Fruit fly (Drosophila melanogaster) whole organism, embryonic: ENCODE measurements around the gene CG43345.

Experiments used
- CG10147 ChIP-seq: fragments of 200-800 bp; sonication (Bioruptor generic); optimal IDR thresholded peaks from 2 replicates; lab custom pipeline; 2019; ENCODE audit warnings: missing biosample characterization, mild to moderate bottlenecking, missing genetic modification characterization, moderate library complexity
- CG11085 ChIP-seq: fragments of 200-800 bp; sonication (Bioruptor generic); IDR thresholded peaks from 2 replicates; pipeline ENCODE4 v1.3.6; 2022; ENCODE audit warnings: missing biosample characterization, missing genetic modification characterization
- CG12744 ChIP-seq: fragments of 200-800 bp; sonication (Bioruptor generic); optimal IDR thresholded peaks from 2 replicates; lab custom pipeline; 2016; ENCODE audit warnings: missing biosample characterization, missing genetic modification characterization
- CG13123 ChIP-seq: fragments of 200-800 bp; sonication (Bioruptor generic); optimal IDR thresholded peaks from 2 replicates; lab custom pipeline; 2016; ENCODE audit warnings: missing biosample characterization, missing genetic modification characterization
- CG15073 ChIP-seq: fragments of 200-800 bp; sonication (Bioruptor generic); optimal IDR thresholded peaks from 2 replicates; lab custom pipeline; 2016; ENCODE audit warnings: missing biosample characterization, missing genetic modification characterization
- CG16813 ChIP-seq: fragments of 200-800 bp; sonication (Bioruptor generic); IDR thresholded peaks from 3 replicates; pipeline ENCODE4 v1.3.6; 2022; ENCODE audit warnings: missing biosample characterization, missing genetic modification characterization; ENCODE audit not compliant: partially characterized antibody
- CG2678 ChIP-seq: fragments of 200-800 bp; sonication (Bioruptor generic); optimal IDR thresholded peaks from 3 replicates; lab custom pipeline; 2019; ENCODE audit warnings: missing biosample characterization, mild to moderate bottlenecking, missing genetic modification characterization, moderate library complexity
- CG32772 ChIP-seq: fragments of 200-800 bp; sonication (Bioruptor generic); IDR thresholded peaks from 2 replicates; pipeline ENCODE4 v1.3.6; 2022; ENCODE audit warnings: missing biosample characterization, missing genetic modification characterization
- CG42726 ChIP-seq: fragments of 200-800 bp; sonication (Bioruptor generic); IDR thresholded peaks from 2 replicates; pipeline ENCODE4 v1.3.6; 2022; ENCODE audit warnings: missing biosample characterization, missing genetic modification characterization; ENCODE audit not compliant: partially characterized antibody
- CG4730 ChIP-seq: fragments of 200-800 bp; sonication (Bioruptor generic); IDR thresholded peaks from 2 replicates; pipeline ENCODE4 v1.3.6; 2022; ENCODE audit warnings: missing biosample characterization, missing genetic modification characterization
- CG4854 ChIP-seq: fragments of 200-800 bp; sonication (Bioruptor generic); optimal IDR thresholded peaks from 2 replicates; lab custom pipeline; 2016; ENCODE audit warnings: missing biosample characterization, missing genetic modification characterization, inconsistent platforms
- CG5245 ChIP-seq: fragments of 200-800 bp; sonication (Bioruptor generic); optimal IDR thresholded peaks from 3 replicates; lab custom pipeline; 2016; ENCODE audit warnings: missing biosample characterization, missing genetic modification characterization
- CG5953 ChIP-seq: fragments of 200-800 bp; sonication (Bioruptor generic); IDR thresholded peaks from 2 replicates; pipeline ENCODE4 v1.3.6; 2022; ENCODE audit warnings: missing biosample characterization, missing genetic modification characterization
- CG6175 ChIP-seq: fragments of 200-800 bp; sonication (Bioruptor generic); IDR thresholded peaks from 3 replicates; pipeline ENCODE4 v1.3.6; 2022; ENCODE audit warnings: missing biosample characterization, missing genetic modification characterization
- CG6272 ChIP-seq: fragments of 200-800 bp; sonication (Bioruptor generic); IDR thresholded peaks from 2 replicates; pipeline ENCODE4 v1.3.6; 2022; ENCODE audit warnings: missing biosample characterization, missing genetic modification characterization
- CG6813 ChIP-seq: fragments of 200-800 bp; sonication (Bioruptor generic); optimal IDR thresholded peaks from 2 replicates; lab custom pipeline; 2017; ENCODE audit warnings: missing biosample characterization, missing genetic modification characterization, mild to moderate bottlenecking, moderate library complexity, missing genetic modification reagents
- CG7928 ChIP-seq: fragments of 200-800 bp; sonication (Bioruptor generic); optimal IDR thresholded peaks from 2 replicates; lab custom pipeline; 2017; ENCODE audit warnings: missing biosample characterization, mild to moderate bottlenecking, missing genetic modification characterization
- Chrac-16 ChIP-seq: fragments of 200-800 bp; sonication (Bioruptor generic); optimal IDR thresholded peaks from 3 replicates; lab custom pipeline; 2016; ENCODE audit warnings: missing biosample characterization, missing genetic modification characterization
- Fer1 ChIP-seq: fragments of 200-800 bp; sonication (Bioruptor generic); optimal IDR thresholded peaks from 2 replicates; lab custom pipeline; 2017; ENCODE audit warnings: missing biosample characterization, mild to moderate bottlenecking, missing genetic modification characterization
- Fer3 ChIP-seq: fragments of 200-800 bp; sonication (Bioruptor generic); optimal IDR thresholded peaks from 2 replicates; lab custom pipeline; 2018; ENCODE audit warnings: missing biosample characterization, mild to moderate bottlenecking, missing genetic modification characterization, moderate library complexity
- H15 ChIP-seq: fragments of 200-800 bp; sonication (Bioruptor generic); IDR thresholded peaks from 3 replicates; pipeline ENCODE4 v1.3.6; 2022; ENCODE audit warnings: missing biosample characterization, missing genetic modification characterization
- MESR4 ChIP-seq: fragments of 200-800 bp; sonication (Bioruptor generic); optimal IDR thresholded peaks from 2 replicates; lab custom pipeline; 2018; ENCODE audit warnings: missing biosample characterization, mild to moderate bottlenecking, missing genetic modification characterization, moderate library complexity
- Mad ChIP-seq: fragments of 200-800 bp; sonication (Bioruptor generic); optimal IDR thresholded peaks from 2 replicates; lab custom pipeline; 2016; ENCODE audit warnings: missing biosample characterization, missing genetic modification characterization
- NFAT ChIP-seq: fragments of 200-800 bp; sonication (Bioruptor generic); IDR thresholded peaks from 2 replicates; pipeline ENCODE4 v1.3.6; 2022; ENCODE audit warnings: missing biosample characterization, missing genetic modification characterization
- NK7.1 ChIP-seq: fragments of 200-800 bp; sonication (Bioruptor generic); optimal IDR thresholded peaks from 3 replicates; lab custom pipeline; 2016; ENCODE audit warnings: missing biosample characterization, missing genetic modification characterization
- Side ChIP-seq: fragments of 200-800 bp; sonication (Bioruptor generic); optimal IDR thresholded peaks from 2 replicates; lab custom pipeline; 2016; ENCODE audit warnings: missing biosample characterization, missing genetic modification characterization
- Xrp1 ChIP-seq: fragments of 200-800 bp; sonication (Bioruptor generic); IDR thresholded peaks from 2 replicates; pipeline ENCODE4 v1.3.6; 2022; ENCODE audit warnings: missing biosample characterization, missing genetic modification characterization
- ab ChIP-seq: fragments of 200-800 bp; sonication (Bioruptor generic); optimal IDR thresholded peaks from 2 replicates; lab custom pipeline; 2016; ENCODE audit warnings: missing biosample characterization, missing genetic modification characterization
- ac ChIP-seq: fragments of 200-800 bp; sonication (Bioruptor generic); optimal IDR thresholded peaks from 3 replicates; lab custom pipeline; 2017; ENCODE audit warnings: missing biosample characterization, mild to moderate bottlenecking, missing genetic modification characterization
- ato ChIP-seq: fragments of 200-800 bp; sonication (Bioruptor generic); IDR thresholded peaks from 2 replicates; pipeline ENCODE4 v1.3.6; 2022; ENCODE audit warnings: missing biosample characterization, missing genetic modification characterization; ENCODE audit not compliant: partially characterized antibody
- br ChIP-seq: fragments of >200 bp; optimal IDR thresholded peaks from 2 replicates; lab custom pipeline; 2017
- caup ChIP-seq: fragments of 200-800 bp; sonication (Bioruptor generic); optimal IDR thresholded peaks from 3 replicates; lab custom pipeline; 2017; ENCODE audit warnings: missing biosample characterization, mild to moderate bottlenecking, missing genetic modification characterization, moderate library complexity; ENCODE audit not compliant: severe bottlenecking
- dmrt99B ChIP-seq: fragments of 200-800 bp; sonication (Bioruptor generic); optimal IDR thresholded peaks from 2 replicates; lab custom pipeline; 2018; ENCODE audit warnings: missing biosample characterization, mild to moderate bottlenecking, missing genetic modification characterization, moderate library complexity
- ems ChIP-seq: fragments of 200-800 bp; sonication (Bioruptor generic); optimal IDR thresholded peaks from 3 replicates; lab custom pipeline; 2016; ENCODE audit warnings: missing biosample characterization, missing genetic modification characterization
- esg ChIP-seq: fragments of 200-800 bp; sonication (Bioruptor generic); conservative IDR thresholded peaks from 2 replicates; pipeline ENCODE4 v1.3.6; 2022; ENCODE audit warnings: missing biosample characterization, missing genetic modification characterization
- gce ChIP-seq: fragments of 200-800 bp; sonication (Bioruptor generic); IDR thresholded peaks from 3 replicates; pipeline ENCODE4 v1.3.6; 2022; ENCODE audit warnings: missing biosample characterization, missing genetic modification characterization
- gfzf ChIP-seq: fragments of 200-800 bp; sonication (Bioruptor generic); optimal IDR thresholded peaks from 2 replicates; lab custom pipeline; 2016; ENCODE audit warnings: missing biosample characterization, mild to moderate bottlenecking, missing genetic modification characterization, moderate library complexity
- lbe ChIP-seq: fragments of 200-800 bp; sonication (Bioruptor generic); optimal IDR thresholded peaks from 2 replicates; lab custom pipeline; 2016; ENCODE audit warnings: missing biosample characterization, mild to moderate bottlenecking, missing genetic modification characterization
- lola ChIP-seq, 3 experiments: fragments of >200 bp in 2 of 3; fragments of 200-800 bp in 1 of 3; sonication (Bioruptor generic) in 1 of 3; optimal IDR thresholded peaks; 2 replicates each; lab custom pipeline; 2017 to 2019; ENCODE audit warnings: missing biosample characterization in 3 of 3, missing genetic modification characterization in 3 of 3, mild to moderate bottlenecking in 1 of 3, moderate library complexity in 1 of 3
- nerfin-1 ChIP-seq: fragments of 200-800 bp; sonication (Bioruptor generic); optimal IDR thresholded peaks from 3 replicates; lab custom pipeline; 2019; ENCODE audit warnings: missing biosample characterization, mild to moderate bottlenecking, missing genetic modification characterization, moderate library complexity
- nerfin-2 ChIP-seq: fragments of 200-800 bp; sonication (Bioruptor generic); IDR thresholded peaks from 2 replicates; pipeline ENCODE4 v1.3.6; 2022; ENCODE audit warnings: missing biosample characterization, missing genetic modification characterization; ENCODE audit not compliant: partially characterized antibody
- odd ChIP-seq: fragments of 200-800 bp; sonication (Bioruptor generic); optimal IDR thresholded peaks from 2 replicates; lab custom pipeline; 2017; ENCODE audit warnings: missing biosample characterization, mild to moderate bottlenecking, missing genetic modification characterization
- peb ChIP-seq: fragments of 200-800 bp; sonication (Bioruptor generic); IDR thresholded peaks from 2 replicates; pipeline ENCODE4 v1.3.6; 2022; ENCODE audit warnings: missing biosample characterization, missing genetic modification characterization
- pnt ChIP-seq: fragments of 200-800 bp; sonication (Bioruptor generic); optimal IDR thresholded peaks from 3 replicates; lab custom pipeline; 2016; ENCODE audit warnings: missing biosample characterization, missing genetic modification characterization
- run ChIP-seq: fragments of 200-800 bp; sonication (Bioruptor generic); optimal IDR thresholded peaks from 3 replicates; lab custom pipeline; 2018; ENCODE audit warnings: missing biosample characterization, mild to moderate bottlenecking, missing genetic modification characterization
- sna ChIP-seq: fragments of 200-800 bp; sonication (Bioruptor generic); IDR thresholded peaks from 2 replicates; pipeline ENCODE4 v1.3.6; 2022; ENCODE audit warnings: missing biosample characterization, missing genetic modification characterization; ENCODE audit not compliant: partially characterized antibody
- tap ChIP-seq: fragments of 200-800 bp; optimal IDR thresholded peaks from 3 replicates; lab custom pipeline; 2019; ENCODE audit warnings: missing biosample characterization, mild to moderate bottlenecking, missing genetic modification characterization, moderate library complexity
- tio ChIP-seq: fragments of 200-800 bp; sonication (Bioruptor generic); optimal IDR thresholded peaks from 2 replicates; lab custom pipeline; 2017; ENCODE audit warnings: missing biosample characterization, missing genetic modification characterization, inconsistent platforms
- wor ChIP-seq: fragments of 200-800 bp; sonication (Bioruptor generic); IDR thresholded peaks from 2 replicates; pipeline ENCODE4 v1.3.6; 2022; ENCODE audit warnings: missing biosample characterization, missing genetic modification characterization
- zf30C ChIP-seq: fragments of 200-800 bp; sonication (Bioruptor generic); optimal IDR thresholded peaks from 3 replicates; lab custom pipeline; 2018; ENCODE audit warnings: missing biosample characterization, mild to moderate bottlenecking, missing genetic modification characterization

CG43345 gene

DNA sequence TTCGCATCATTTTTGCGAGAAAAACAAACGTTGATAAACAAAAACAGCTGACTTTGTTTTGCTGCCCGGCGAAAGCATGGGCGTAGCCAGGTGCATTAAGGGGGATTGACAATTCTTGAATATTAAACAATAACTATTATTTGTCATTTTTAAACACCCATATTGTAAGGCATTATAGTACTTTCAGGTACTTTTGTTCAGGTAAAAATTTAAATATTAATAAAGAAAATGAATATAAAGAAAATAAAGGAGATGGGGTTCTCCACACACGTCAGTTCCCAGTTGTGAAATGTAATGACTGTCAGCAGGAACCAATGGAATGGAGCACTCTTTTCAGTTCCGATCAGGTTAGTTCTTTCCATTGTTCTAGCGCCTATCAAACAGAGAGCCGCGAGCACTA is 9.8 kb downstream of the CG43345 start, which contains the start of the genes Coq3 and Pld3 (continued):
- TF ChIP-seq CG32772 (GFP tag; lab: Robert Waterston, UW) (peak; percentile 73), odd (GFP tag; lab: Kevin White, UChicago) (peak; percentile 77), Mad (GFP tag; lab: Kevin White, UChicago) (peak; percentile 80), CG12744 (GFP tag; lab: Kevin White, UChicago) (peak; percentile 63), zf30C (no peak), br (no peak), NK7.1 (GFP tag; lab: Kevin White, UChicago) (peak; percentile 0), CG10147 (GFP tag; lab: Kevin White, UChicago) (peak; percentile 76), sna (GFP tag; lab: Robert Waterston, UW) (no peak), pnt (peak; percentile 50), ab (GFP tag; lab: Kevin White, UChicago) (peak; percentile 30), CG2678 (tag; lab: Kevin White, UChicago) (peak; percentile 90), ac (GFP tag; lab: Kevin White, UChicago) (peak; percentile 47), Chrac-16 (GFP tag; lab: Kevin White, UChicago) (peak; percentile 76), H15 (GFP tag; lab: Robert Waterston, UW) (peak; percentile 70; the same call in 2 of the 3 replicates), CG16813 (GFP tag; lab: Robert Waterston, UW) (no peak), CG5953 (GFP tag; lab: Robert Waterston, UW) (peak; percentile 61; the same call in 1 of the 2 replicates), tap (tag; lab: Kevin White, UChicago) (peak; percentile 72), ems (GFP tag; lab: Kevin White, UChicago) (peak; percentile 71), CG7928 (GFP tag; lab: Kevin White, UChicago) (peak; percentile 41), tio (GFP tag; lab: Kevin White, UChicago) (peak; percentile 77), CG6813 (GFP tag; lab: Kevin White, UChicago) (peak; percentile 68), Fer1 (GFP tag; lab: Kevin White, UChicago) (peak; percentile 90), CG42726 (GFP tag; lab: Robert Waterston, UW) (no peak), ato (GFP tag; lab: Robert Waterston, UW) (no peak), wor (GFP tag; lab: Robert Waterston, UW) (no peak), CG6272 (GFP tag; lab: Robert Waterston, UW) (0 out of 2 replicates have a peak, but pooled peaks have one; percentile 44), CG6175 (no peak), CG4854 (GFP tag; lab: Kevin White, UChicago) (peak; percentile 61), CG5245 (GFP tag; lab: Kevin White, UChicago) (peak; percentile 75), caup (GFP tag; lab: Kevin White, UChicago) (peak; percentile 75), gce (GFP tag; lab: Robert Waterston, UW) (peak; percentile 67; the same call in 2 of the 3 replicates), CG11085 (GFP tag; lab: Robert Waterston, UW) (peak; percentile 29; the same call in 1 of the 2 replicates), CG15073 (no peak), run (tag; lab: Kevin White, UChicago) (peak; percentile 46), gfzf (no peak), nerfin-1 (tag; lab: Kevin White, UChicago) (peak; percentile 67), Xrp1 (GFP tag; lab: Robert Waterston, UW) (peak; percentile 90), esg (peak; percentile 38; the same call in 1 of the 2 replicates), nerfin-2 (GFP tag; lab: Robert Waterston, UW) (no peak), lola (GFP tag; optimal IDR thresholded peaks at IDR 0.05; lab: Kevin White, UChicago) (peak in 1 of 3 experiments; percentile 69), CG13123 (peak; percentile 57), CG4730 (peak; percentile 55; the same call in 1 of the 2 replicates), peb (0 out of 2 replicates have a peak, but pooled peaks have one; percentile 13), MESR4 (GFP tag; lab: Kevin White, UChicago) (peak; percentile 16), Fer3 (tag; lab: Kevin White, UChicago) (peak; percentile 86), lbe (peak; percentile 96), dmrt99B (tag; lab: Kevin White, UChicago) (peak; percentile 86), NFAT (GFP tag; lab: Robert Waterston, UW) (peak; percentile 80), Side (GFP tag; lab: Kevin White, UChicago) (peak; percentile 55)
